Fruit fly (Drosophila melanogaster) whole organism, adult: ENCODE results near the gene CG10005.
A peak's percentile ranks its signal among the peaks of the same experiment; 100 is the strongest.

Source experiments
- CG11617 ChIP-seq: fragments of 200-800 bp; sonication (Bioruptor generic); optimal IDR thresholded peaks from 2 replicates; lab custom pipeline; 2017; ENCODE audit warnings: mild to moderate bottlenecking, missing biosample characterization, missing genetic modification reagents, missing genetic modification characterization
- CG12768 ChIP-seq: fragments of 200-800 bp; sonication (Bioruptor generic); optimal IDR thresholded peaks from 2 replicates; lab custom pipeline; 2017; ENCODE audit warnings: missing biosample characterization, missing genetic modification characterization, mild to moderate bottlenecking, moderate library complexity, missing genetic modification reagents
- Hr96 ChIP-seq: fragments of 200-800 bp; sonication (Bioruptor generic); optimal IDR thresholded peaks from 2 replicates; lab custom pipeline; 2016; ENCODE audit warnings: missing biosample characterization, missing genetic modification characterization
- Mnt ChIP-seq: fragments of 200-800 bp; sonication (Bioruptor generic); optimal IDR thresholded peaks from 2 replicates; lab custom pipeline; 2016; ENCODE audit warnings: missing biosample characterization, mild to moderate bottlenecking, missing genetic modification characterization

dm6 chr3R:11948903-11949358 lies 28.1 kb downstream of the CG10005 start, which contains the start of gene Cad87A:
- TF ChIP-seq Mnt (GFP tag; lab: Kevin White, UChicago): peak; percentile 41
- no peak for TF ChIP-seq Hr96 (GFP tag; lab: Kevin White, UChicago)
- no peak for TF ChIP-seq CG12768
- TF ChIP-seq CG11617: no peak
